Worm (Caenorhabditis elegans) whole organism, late embryonic: Measurements from ENCODE around the gene cpb-2.

Source experiments
- F13H6.1 ChIP-seq: sonication (generic microtip); optimal IDR thresholded peaks from 2 replicates; lab custom pipeline; 2016; ENCODE audit warnings: missing genetic modification characterization, missing compliant biosample characterization
- K02D7.2 ChIP-seq: sonication (generic microtip); optimal IDR thresholded peaks from 2 replicates; lab custom pipeline; 2017; ENCODE audit warnings: mild to moderate bottlenecking, missing genetic modification characterization, missing compliant biosample characterization
- T23F11.4 ChIP-seq: fragments of 200-800 bp; sonication (Bioruptor generic); optimal IDR thresholded peaks from 2 replicates; lab custom pipeline; 2018; ENCODE audit warnings: mild to moderate bottlenecking, missing genetic modification characterization, missing compliant biosample characterization
- ahr-1 ChIP-seq: sonication (generic microtip); optimal IDR thresholded peaks from 2 replicates; lab custom pipeline; 2016; ENCODE audit warnings: missing genetic modification characterization, missing compliant biosample characterization
- ceh-18 ChIP-seq: sonication (generic microtip); optimal IDR thresholded peaks from 2 replicates; lab custom pipeline; 2016; ENCODE audit warnings: missing genetic modification characterization, missing compliant biosample characterization
- ceh-2 ChIP-seq: sonication (generic microtip); optimal IDR thresholded peaks from 2 replicates; lab custom pipeline; 2016; ENCODE audit warnings: missing genotype, missing genetic modification characterization, missing compliant biosample characterization
- ceh-24 ChIP-seq: sonication (generic microtip); optimal IDR thresholded peaks from 2 replicates; lab custom pipeline; 2016; ENCODE audit warnings: mild to moderate bottlenecking, missing genetic modification characterization, missing compliant biosample characterization
- ceh-30 ChIP-seq: fragments of 150-350 bp; optimal IDR thresholded peaks from 2 replicates; lab custom pipeline; 2014; ENCODE audit warnings: missing biosample characterization, missing genetic modification characterization
- ceh-31 ChIP-seq: sonication (generic microtip); optimal IDR thresholded peaks from 2 replicates; lab custom pipeline; 2016; ENCODE audit warnings: missing genetic modification characterization, missing compliant biosample characterization
- ceh-34 ChIP-seq: sonication (generic microtip); optimal IDR thresholded peaks from 2 replicates; lab custom pipeline; 2016; ENCODE audit warnings: mild to moderate bottlenecking, missing genetic modification characterization, missing compliant biosample characterization
- ceh-45 ChIP-seq: fragments of 200-800 bp; sonication (Bioruptor generic); IDR thresholded peaks from 2 replicates; pipeline ENCODE4 v1.3.6; 2022; ENCODE audit warnings: missing genetic modification reagents, missing genetic modification characterization, missing compliant biosample characterization
- ceh-6 ChIP-seq: fragments of 200-800 bp; sonication (Bioruptor generic); optimal IDR thresholded peaks from 2 replicates; lab custom pipeline; 2018; ENCODE audit warnings: mild to moderate bottlenecking, missing genetic modification characterization, missing compliant biosample characterization
- che-1 ChIP-seq: sonication (generic microtip); optimal IDR thresholded peaks from 2 replicates; lab custom pipeline; 2016; ENCODE audit warnings: mild to moderate bottlenecking, missing genetic modification characterization, missing compliant biosample characterization
- dve-1 ChIP-seq: sonication (generic microtip); optimal IDR thresholded peaks from 2 replicates; lab custom pipeline; 2017; ENCODE audit warnings: antibody characterized with exemption, mild to moderate bottlenecking, missing genetic modification characterization, missing compliant biosample characterization
- elt-2 ChIP-seq: sonication (generic microtip); optimal IDR thresholded peaks from 2 replicates; lab custom pipeline; 2016; ENCODE audit warnings: missing genetic modification reagents, missing genetic modification characterization, missing compliant biosample characterization
- ets-4 ChIP-seq: sonication (generic microtip); optimal IDR thresholded peaks from 2 replicates; lab custom pipeline; 2016; ENCODE audit warnings: missing genetic modification characterization, missing compliant biosample characterization
- eyg-1 ChIP-seq: sonication (generic microtip); optimal IDR thresholded peaks from 2 replicates; lab custom pipeline; 2016; ENCODE audit warnings: missing genotype, missing genetic modification characterization, missing compliant biosample characterization
- fkh-6 ChIP-seq: sonication (generic microtip); optimal IDR thresholded peaks from 2 replicates; lab custom pipeline; 2016; ENCODE audit warnings: missing genetic modification characterization, missing compliant biosample characterization
- gmeb-2 ChIP-seq: sonication (generic microtip); optimal IDR thresholded peaks from 2 replicates; lab custom pipeline; 2016; ENCODE audit warnings: missing genetic modification characterization, inconsistent platforms, missing compliant biosample characterization
- hlh-15 ChIP-seq: sonication (generic microtip); optimal IDR thresholded peaks from 2 replicates; lab custom pipeline; 2016; ENCODE audit warnings: missing genetic modification characterization, missing compliant biosample characterization
- hlh-6 ChIP-seq: sonication (generic microtip); optimal IDR thresholded peaks from 2 replicates; lab custom pipeline; 2016; ENCODE audit warnings: missing genotype, missing genetic modification characterization, missing compliant biosample characterization
- madf-2 ChIP-seq: sonication (generic microtip); optimal IDR thresholded peaks from 2 replicates; lab custom pipeline; 2017; ENCODE audit warnings: missing genetic modification characterization, missing compliant biosample characterization
- mec-3 ChIP-seq: sonication (generic microtip); optimal IDR thresholded peaks from 2 replicates; lab custom pipeline; 2016; ENCODE audit warnings: borderline replicate concordance, missing genetic modification characterization, missing compliant biosample characterization
- nhr-232 ChIP-seq: sonication (generic microtip); optimal IDR thresholded peaks from 2 replicates; lab custom pipeline; 2016; ENCODE audit warnings: missing genetic modification characterization, missing compliant biosample characterization
- odd-2 ChIP-seq: sonication (generic microtip); optimal IDR thresholded peaks from 2 replicates; lab custom pipeline; 2017; ENCODE audit warnings: antibody characterized with exemption, mild to moderate bottlenecking, missing genetic modification characterization, missing compliant biosample characterization
- pag-3 ChIP-seq: sonication (generic microtip); optimal IDR thresholded peaks from 2 replicates; lab custom pipeline; 2016; ENCODE audit warnings: missing compliant biosample characterization, missing genetic modification characterization, borderline replicate concordance
- pax-1 ChIP-seq: fragments of 150-350 bp; optimal IDR thresholded peaks from 2 replicates; lab custom pipeline; 2014; ENCODE audit warnings: missing biosample characterization, missing genetic modification characterization
- pha-2 ChIP-seq: sonication (generic microtip); optimal IDR thresholded peaks from 2 replicates; lab custom pipeline; 2017; ENCODE audit warnings: mild to moderate bottlenecking, missing genetic modification characterization, missing compliant biosample characterization
- pha-4 ChIP-seq: fragments of 150-350 bp; optimal IDR thresholded peaks from 2 replicates; lab custom pipeline; 2018; ENCODE audit warnings: missing biosample characterization, missing genetic modification reagents, missing genetic modification characterization
- pqm-1 ChIP-seq: sonication (generic microtip); optimal IDR thresholded peaks from 2 replicates; lab custom pipeline; 2016; ENCODE audit warnings: missing genetic modification characterization, missing compliant biosample characterization
- pros-1 ChIP-seq: fragments of 150-350 bp; optimal IDR thresholded peaks from 2 replicates; lab custom pipeline; 2014; ENCODE audit warnings: missing biosample characterization, missing genetic modification reagents, missing genetic modification characterization
- rnt-1 ChIP-seq: sonication (generic microtip); optimal IDR thresholded peaks from 2 replicates; lab custom pipeline; 2016; ENCODE audit warnings: missing genetic modification characterization, missing compliant biosample characterization
- tbx-2 ChIP-seq: sonication (generic microtip); optimal IDR thresholded peaks from 2 replicates; lab custom pipeline; 2016; ENCODE audit warnings: missing genetic modification characterization, missing compliant biosample characterization
- tbx-7 ChIP-seq: sonication (generic microtip); optimal IDR thresholded peaks from 2 replicates; lab custom pipeline; 2016; ENCODE audit warnings: missing genotype, missing genetic modification characterization, missing compliant biosample characterization
- unc-42 ChIP-seq: sonication (generic microtip); optimal IDR thresholded peaks from 2 replicates; lab custom pipeline; 2016; ENCODE audit warnings: missing genotype, missing genetic modification characterization, missing compliant biosample characterization
- unc-55 ChIP-seq: sonication (generic microtip); optimal IDR thresholded peaks from 2 replicates; lab custom pipeline; 2017; ENCODE audit warnings: missing biosample characterization, missing genetic modification reagents, missing genetic modification characterization

cpb-2 gene

DNA sequence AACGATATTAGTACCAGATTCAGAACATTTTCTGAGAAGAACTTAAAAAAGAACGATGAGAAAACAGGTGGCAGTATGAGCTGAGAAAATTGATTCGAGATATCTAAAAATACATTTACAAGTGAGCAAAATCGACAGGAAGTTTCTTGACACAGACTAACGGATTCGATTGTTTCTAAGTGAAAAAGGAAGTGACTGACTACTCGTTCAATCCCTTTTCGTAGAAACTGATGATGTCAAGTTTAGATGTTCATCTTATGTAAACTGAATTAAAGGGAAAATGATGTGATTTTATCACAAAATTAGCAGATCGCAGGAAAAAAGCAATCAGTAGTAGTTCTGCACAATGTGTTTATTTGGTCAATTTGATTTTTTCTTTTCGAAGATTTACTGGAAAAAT lies 27.4 kb upstream of the cpb-2 start:
- TF ChIP-seq odd-2 (tag; lab: Kevin White, UChicago) (no peak), unc-42 (tag; lab: Kevin White, UChicago) (peak; percentile 0)

DNA sequence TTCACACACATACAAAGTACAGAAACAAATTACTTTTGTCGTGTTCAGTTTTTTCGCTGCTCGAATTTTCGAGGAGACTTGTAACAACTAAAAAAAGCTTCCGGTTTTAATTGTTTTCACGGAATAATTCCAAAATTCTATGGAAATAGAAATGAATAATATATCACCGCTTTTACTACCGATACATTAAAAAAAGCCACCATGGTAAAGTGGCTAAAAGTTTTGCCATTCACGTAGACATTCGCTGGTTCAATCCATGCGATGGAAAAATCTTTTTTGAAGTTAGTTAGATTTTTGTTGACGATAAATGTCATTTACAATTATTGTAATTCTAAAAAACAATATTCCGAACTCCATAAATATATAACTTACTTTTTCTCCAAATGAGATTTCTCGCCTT lies 23.9 kb upstream of the cpb-2 start:
- TF ChIP-seq odd-2 (tag; lab: Kevin White, UChicago) = no peak
- TF ChIP-seq ets-4 (tag; lab: Kevin White, UChicago) = no peak
- TF ChIP-seq pqm-1 (tag; lab: Kevin White, UChicago) = no peak
- TF ChIP-seq ceh-45 (GFP tag; lab: Robert Waterston, UW) = no peak
- TF ChIP-seq F13H6.1 = no peak
- TF ChIP-seq pha-4 (tag; lab: Kevin White, UChicago) = no peak
- TF ChIP-seq hlh-6 = no peak
- no peak for TF ChIP-seq pha-2 (tag; lab: Kevin White, UChicago)
- TF ChIP-seq pros-1 = no peak
- TF ChIP-seq nhr-232 = no peak
- TF ChIP-seq K02D7.2 (tag; lab: Kevin White, UChicago) = no peak
- no peak for TF ChIP-seq fkh-6 (tag; lab: Kevin White, UChicago)
- no peak for TF ChIP-seq ceh-2 (tag; lab: Kevin White, UChicago)
- no peak for TF ChIP-seq gmeb-2 (tag; lab: Kevin White, UChicago)
- no peak for TF ChIP-seq tbx-7
- no peak for TF ChIP-seq eyg-1 (tag; lab: Kevin White, UChicago)
- no peak for TF ChIP-seq dve-1 (tag; lab: Kevin White, UChicago)
- no peak for TF ChIP-seq ceh-6 (GFP tag; lab: Kevin White, UChicago)
- TF ChIP-seq elt-2 (tag; lab: Kevin White, UChicago) = no peak
- TF ChIP-seq hlh-15 = no peak

DNA sequence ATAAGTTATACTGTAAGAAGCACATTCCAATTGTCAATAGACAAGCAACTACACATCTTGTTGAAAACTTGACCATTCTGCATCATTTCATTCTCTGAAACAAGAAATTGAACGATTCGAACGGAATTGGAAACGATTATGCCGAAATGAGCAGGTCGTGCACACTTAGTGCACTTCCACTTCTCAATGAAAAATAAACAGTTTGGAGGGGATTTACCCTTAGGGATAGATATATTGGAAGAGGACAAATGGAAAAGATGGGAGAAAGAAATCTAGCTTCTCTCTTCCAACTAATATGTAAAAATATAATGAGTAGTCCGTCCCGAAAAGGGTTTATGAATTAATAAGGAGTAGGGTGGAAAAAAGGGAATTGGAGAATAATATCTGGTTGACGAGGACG lies 23.4 kb upstream of the cpb-2 start, which contains the start of gene hst-3.1:
Gene hst-3.1 (minus strand): TSS at position 101 of the 400 bp plus-strand sequence.
- TF ChIP-seq che-1 (tag; lab: Kevin White, UChicago) (no peak), unc-42 (tag; lab: Kevin White, UChicago) (no peak), gmeb-2 (tag; lab: Kevin White, UChicago) (no peak), fkh-6 (tag; lab: Kevin White, UChicago) (no peak), ceh-2 (tag; lab: Kevin White, UChicago) (no peak), ceh-6 (GFP tag; lab: Kevin White, UChicago) (no peak), hlh-15 (no peak), ceh-24 (tag; lab: Kevin White, UChicago) (no peak), madf-2 (tag; lab: Kevin White, UChicago) (no peak), pqm-1 (tag; lab: Kevin White, UChicago) (no peak), pax-1 (tag; lab: Kevin White, UChicago) (no peak), ceh-31 (tag; lab: Kevin White, UChicago) (no peak), pag-3 (tag; lab: Kevin White, UChicago) (no peak), F13H6.1 (no peak), ahr-1 (no peak), hlh-6 (no peak), mec-3 (tag; lab: Kevin White, UChicago) (no peak), ceh-45 (GFP tag; lab: Robert Waterston, UW) (no peak), ceh-30 (no peak), T23F11.4 (GFP tag; lab: Kevin White, UChicago) (no peak)

DNA sequence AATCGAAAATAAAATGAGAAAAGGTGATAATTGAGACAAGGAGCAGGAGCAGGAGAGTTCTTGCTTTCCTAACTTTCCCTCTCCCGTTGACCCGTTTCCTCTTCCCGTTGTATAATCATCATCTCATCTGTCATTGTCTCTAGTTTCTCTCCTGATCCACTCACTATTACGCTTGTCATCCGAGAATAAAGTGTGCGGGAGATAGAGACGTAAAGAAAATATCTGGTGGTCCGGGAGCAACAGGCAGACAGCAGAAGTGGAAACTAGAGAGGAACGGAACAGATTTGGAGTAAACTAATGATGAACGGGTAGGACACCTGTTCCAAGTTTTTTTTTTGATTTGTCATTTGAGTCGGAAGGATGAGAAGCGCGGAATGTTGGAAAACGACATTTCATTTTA lies 22.3 kb upstream of the cpb-2 start:
- TF ChIP-seq ceh-2 (tag; lab: Kevin White, UChicago) = no peak
- no peak for TF ChIP-seq tbx-2 (tag; lab: Kevin White, UChicago)
- peak; percentile 46 for TF ChIP-seq ceh-18 (tag; lab: Kevin White, UChicago)
- TF ChIP-seq rnt-1 (tag; lab: Kevin White, UChicago) = peak; percentile 17
- no peak for TF ChIP-seq pha-2 (tag; lab: Kevin White, UChicago)
- TF ChIP-seq unc-55 (GFP tag; lab: Kevin White, UChicago) = peak; percentile 96

DNA sequence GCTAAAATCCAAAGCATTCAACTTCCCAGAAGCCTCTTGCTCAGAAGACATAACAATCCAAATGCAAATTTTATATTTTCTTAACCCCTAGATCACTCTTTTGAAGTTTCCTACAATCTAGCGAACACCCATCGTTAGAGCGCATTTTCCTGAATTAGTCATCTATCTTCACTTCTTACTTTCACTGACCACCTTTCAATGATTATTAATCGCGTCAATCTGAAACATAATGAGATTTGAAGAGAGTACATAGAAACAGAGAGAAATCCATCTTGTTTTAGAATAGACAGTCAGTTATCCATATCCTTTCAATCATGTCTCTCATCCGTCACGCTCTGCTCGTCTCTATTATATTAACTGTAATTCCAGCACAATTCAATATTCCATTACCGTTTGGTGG lies 21.4 kb upstream of the cpb-2 start, which contains the start of gene F40H3.3:
Gene F40H3.3 (plus strand): TSS at position 280 of the 400 bp plus-strand sequence.
- no peak for TF ChIP-seq ceh-18 (tag; lab: Kevin White, UChicago)
- no peak for TF ChIP-seq ceh-34 (tag; lab: Kevin White, UChicago)
- no peak for TF ChIP-seq rnt-1 (tag; lab: Kevin White, UChicago)
- TF ChIP-seq, all 69 proteins: peak for 0
